Worm (Caenorhabditis elegans) whole organism, L1 larva: Measurements from ENCODE around the gene cyn-16.

ENCODE experiments used
- C16A3.4 ChIP-seq: fragments of 150-350 bp; optimal IDR thresholded peaks from 2 replicates; lab custom pipeline; 2014; ENCODE audit warnings: missing biosample characterization, missing genetic modification characterization
- C34B4.2 ChIP-seq: sonication (generic microtip); optimal IDR thresholded peaks from 2 replicates; lab custom pipeline; 2017; ENCODE audit warnings: mild to moderate bottlenecking, missing genetic modification characterization, missing compliant biosample characterization
- F16B12.6 ChIP-seq: fragments of 150-350 bp; optimal IDR thresholded peaks from 2 replicates; lab custom pipeline; 2014; ENCODE audit warnings: missing biosample characterization, missing genetic modification characterization
- aha-1 ChIP-seq: fragments of 150-350 bp; optimal IDR thresholded peaks from 2 replicates; lab custom pipeline; 2014; ENCODE audit warnings: missing biosample characterization, missing genetic modification characterization
- aly-2 ChIP-seq: fragments of 150-350 bp; optimal IDR thresholded peaks from 2 replicates; lab custom pipeline; 2014; ENCODE audit warnings: missing biosample characterization, missing genetic modification characterization
- ceh-88 ChIP-seq: fragments of 200-800 bp; sonication (Bioruptor generic); IDR thresholded peaks from 2 replicates; pipeline ENCODE4 v1.3.6; 2022; ENCODE audit warnings: missing genetic modification characterization, missing compliant biosample characterization
- ces-1 ChIP-seq: fragments of 150-350 bp; optimal IDR thresholded peaks from 2 replicates; lab custom pipeline; 2014; ENCODE audit warnings: missing biosample characterization, missing genetic modification reagents, missing genetic modification characterization
- efl-1 ChIP-seq, 4 experiments: fragments of 150-350 bp; optimal IDR thresholded peaks in 3 of 4; peaks in 1 of 4; 1 replicate in 1 of 4; 2 replicates in 3 of 4; lab custom pipeline; 2014; ENCODE audit warnings: missing biosample characterization in 2 of 4, missing genetic modification characterization in 2 of 4, missing genetic modification reagents in 2 of 4
- ets-5 ChIP-seq: fragments of 200-800 bp; sonication (Bioruptor generic); IDR thresholded peaks from 2 replicates; pipeline ENCODE4 v1.3.6; 2022; ENCODE audit warnings: missing genetic modification characterization, missing compliant biosample characterization
- fkh-8 ChIP-seq: sonication (generic microtip); optimal IDR thresholded peaks from 2 replicates; lab custom pipeline; 2016; ENCODE audit warnings: mild to moderate bottlenecking, missing genetic modification characterization, missing compliant biosample characterization
- fos-1 ChIP-seq: fragments of 150-350 bp; optimal IDR thresholded peaks from 2 replicates; lab custom pipeline; 2014; ENCODE audit warnings: missing biosample characterization, missing genetic modification characterization
- grh-1 ChIP-seq: fragments of 200-800 bp; sonication (Bioruptor generic); IDR thresholded peaks from 2 replicates; pipeline ENCODE4 v1.3.6; 2022; ENCODE audit warnings: missing genetic modification reagents, missing genetic modification characterization, missing compliant biosample characterization
- hlh-4 ChIP-seq: sonication (generic microtip); optimal IDR thresholded peaks from 2 replicates; lab custom pipeline; 2016; ENCODE audit warnings: mild to moderate bottlenecking, missing genetic modification characterization, missing compliant biosample characterization
- hpl-2 ChIP-seq: fragments of 150-350 bp; optimal IDR thresholded peaks from 2 replicates; lab custom pipeline; 2014; ENCODE audit warnings: missing biosample characterization, missing genetic modification reagents, missing genetic modification characterization
- irx-1 ChIP-seq: sonication (generic microtip); optimal IDR thresholded peaks from 2 replicates; lab custom pipeline; 2016; ENCODE audit warnings: missing genetic modification characterization, missing compliant biosample characterization
- lin-15B ChIP-seq: fragments of 150-350 bp; sonication (generic microtip); optimal IDR thresholded peaks from 3 replicates; lab custom pipeline; 2014; ENCODE audit warnings: missing biosample characterization, missing genetic modification characterization
- lsy-2 ChIP-seq, 2 experiments: fragments of 150-350 bp; optimal IDR thresholded peaks; 2 replicates each; lab custom pipeline; 2014; ENCODE audit warnings: missing biosample characterization in 2 of 2, missing genetic modification characterization in 2 of 2
- mdl-1 ChIP-seq, 2 experiments: fragments of 150-350 bp; optimal IDR thresholded peaks; 2 replicates each; lab custom pipeline; 2014 to 2017; ENCODE audit warnings: missing biosample characterization in 2 of 2, missing genetic modification characterization in 2 of 2, inconsistent platforms in 1 of 2
- nhr-12 ChIP-seq: sonication (generic microtip); optimal IDR thresholded peaks from 2 replicates; lab custom pipeline; 2017; ENCODE audit warnings: missing biosample characterization, missing genetic modification characterization
- nhr-19 ChIP-seq: fragments of 200-800 bp; sonication (Bioruptor generic); conservative IDR thresholded peaks from 2 replicates; pipeline ENCODE4 v1.3.6; 2022; ENCODE audit warnings: missing genetic modification characterization, missing compliant biosample characterization
- nhr-47 ChIP-seq: sonication (generic microtip); optimal IDR thresholded peaks from 2 replicates; lab custom pipeline; 2016; ENCODE audit warnings: mild to moderate bottlenecking, missing genetic modification characterization, moderate library complexity, missing compliant biosample characterization
- nhr-85 ChIP-seq: sonication (generic microtip); peaks from one replicate; lab custom pipeline; 2016; ENCODE audit warnings: missing genetic modification characterization, inconsistent platforms, missing compliant biosample characterization
- pag-3 ChIP-seq: sonication (generic microtip); optimal IDR thresholded peaks from 2 replicates; lab custom pipeline; 2017; ENCODE audit warnings: missing genetic modification characterization, mild to moderate bottlenecking, missing compliant biosample characterization, antibody characterized with exemption, borderline replicate concordance; ENCODE audit not compliant: insufficient read depth
- pqm-1 ChIP-seq: sonication (generic microtip); optimal IDR thresholded peaks from 3 replicates; lab custom pipeline; 2017; ENCODE audit warnings: missing biosample characterization, missing genetic modification characterization
- rnt-1 ChIP-seq: sonication (generic microtip); optimal IDR thresholded peaks from 2 replicates; lab custom pipeline; 2016; ENCODE audit warnings: mild to moderate bottlenecking, missing genetic modification characterization, moderate library complexity, missing compliant biosample characterization
- tlp-1 ChIP-seq: fragments of 150-350 bp; optimal IDR thresholded peaks from 2 replicates; lab custom pipeline; 2014; ENCODE audit warnings: missing biosample characterization, missing genetic modification characterization
- unc-130 ChIP-seq: fragments of 150-350 bp; optimal IDR thresholded peaks from 2 replicates; lab custom pipeline; 2017; ENCODE audit warnings: missing biosample characterization, missing genetic modification characterization, inconsistent platforms
- xbp-1 ChIP-seq: sonication (generic microtip); optimal IDR thresholded peaks from 2 replicates; lab custom pipeline; 2016; ENCODE audit warnings: missing genetic modification characterization, missing compliant biosample characterization
- ztf-4 ChIP-seq: fragments of 150-350 bp; optimal IDR thresholded peaks from 2 replicates; lab custom pipeline; 2014; ENCODE audit warnings: missing biosample characterization, missing genetic modification characterization

cyn-16 gene

ce11 chrII:11979449-11980095 is 57.0 kb downstream of the cyn-16 start, which contains the start of the genes ash-2 and Y17G7B.20 (continued):
- TF ChIP-seq ces-1 (GFP tag; lab: Kevin White, UChicago), result no peak
- no peak for TF ChIP-seq aha-1 (tag; lab: Kevin White, UChicago)
- TF ChIP-seq hlh-4 (tag; lab: Kevin White, UChicago), result no peak
- no peak for TF ChIP-seq C34B4.2
- TF ChIP-seq fos-1 (tag; lab: Kevin White, UChicago), result no peak
- no peak for TF ChIP-seq ets-5 (GFP tag; lab: Robert Waterston, UW)
- TF ChIP-seq nhr-12 (tag; lab: Kevin White, UChicago), result no peak
- no peak for TF ChIP-seq ztf-4 (tag; lab: Kevin White, UChicago)
- TF ChIP-seq unc-130 (tag; lab: Kevin White, UChicago), result peak; percentile 16
- TF ChIP-seq nhr-47 (tag; lab: Kevin White, UChicago), result no peak
- TF ChIP-seq C16A3.4, result no peak
- no peak for TF ChIP-seq F16B12.6
- no peak for TF ChIP-seq pqm-1
- no peak for TF ChIP-seq nhr-19 (GFP tag; lab: Robert Waterston, UW)
- no peak for TF ChIP-seq mdl-1 (tag; optimal IDR thresholded peaks at IDR 0.05; lab: Kevin White, UChicago)
- no peak for TF ChIP-seq ceh-88 (GFP tag; lab: Robert Waterston, UW)
- no peak for TF ChIP-seq pag-3 (tag; lab: Kevin White, UChicago)
- 0 out of 2 replicates have a peak, but pooled peaks have one; percentile 19 for TF ChIP-seq grh-1 (GFP tag; lab: Robert Waterston, UW)
- TF ChIP-seq hpl-2 (GFP tag; lab: Kevin White, UChicago), result no peak
- no peak for TF ChIP-seq lin-15B
- no peak for TF ChIP-seq xbp-1
- TF ChIP-seq efl-1 (optimal IDR thresholded peaks at IDR 0.05; lab: Kevin White, UChicago), result peak in 1 of 2 experiments; percentile 42
- peak in 1 of 2 experiments; percentile 47 for TF ChIP-seq efl-1 (GFP tag; optimal IDR thresholded peaks at IDR 0.05 in 1 of 2; lab: Kevin White, UChicago)
- peak; percentile 46 for TF ChIP-seq rnt-1 (tag; lab: Kevin White, UChicago)
- TF ChIP-seq tlp-1 (tag; lab: Kevin White, UChicago), result no peak
- TF ChIP-seq aly-2, result no peak

DNA sequence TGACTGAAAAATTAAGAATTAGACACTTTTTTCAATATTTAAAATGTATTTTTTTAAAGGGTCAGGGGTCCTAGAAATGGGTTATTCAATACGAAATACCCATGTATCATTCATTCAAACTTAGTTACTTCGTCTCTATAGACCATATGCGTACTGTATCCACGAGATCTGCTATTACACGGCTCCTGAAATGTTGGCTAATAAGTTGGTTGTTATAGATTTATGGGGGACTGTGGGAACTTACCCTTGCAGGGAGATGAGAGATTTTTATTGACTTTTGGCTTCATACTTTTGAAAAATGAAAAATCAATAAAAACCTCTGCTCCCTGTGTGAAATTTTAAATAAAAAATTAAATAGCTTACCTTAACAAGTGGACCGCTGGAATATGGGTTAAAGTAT is 57.6 kb downstream of the cyn-16 start:
- peak; percentile 63 for TF ChIP-seq nhr-85 (tag; lab: Kevin White, UChicago)
- no peak for TF ChIP-seq efl-1 (optimal IDR thresholded peaks at IDR 0.05; lab: Kevin White, UChicago)
- peak in 1 of 2 experiments; percentile 77 for TF ChIP-seq efl-1 (GFP tag; optimal IDR thresholded peaks at IDR 0.05 in 1 of 2; lab: Kevin White, UChicago)
- no peak for TF ChIP-seq lsy-2 (tag; optimal IDR thresholded peaks at IDR 0.05; lab: Kevin White, UChicago)

DNA sequence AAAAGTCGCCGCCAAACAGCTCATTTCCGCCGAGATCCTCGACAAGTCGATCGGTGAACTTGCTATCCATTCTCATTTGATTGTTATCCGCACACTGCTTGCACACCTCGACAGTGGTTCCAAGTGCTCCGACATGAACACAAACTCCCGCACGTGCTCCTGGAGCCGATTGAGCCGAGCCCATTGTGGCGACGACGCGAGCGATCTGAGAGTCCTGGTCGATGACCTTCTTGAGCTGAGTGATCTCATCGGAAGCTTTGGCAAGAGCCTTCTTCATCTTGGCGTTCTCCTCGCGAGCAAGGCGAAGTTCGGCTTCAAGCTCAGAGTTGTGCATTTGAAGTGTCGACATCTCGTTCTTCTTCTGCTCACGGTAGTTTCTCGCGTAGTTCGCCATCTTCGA is 58.1 kb downstream of the cyn-16 start:
- TF ChIP-seq irx-1 (tag; lab: Kevin White, UChicago) (no peak), fkh-8 (tag; lab: Kevin White, UChicago) (no peak), efl-1 (optimal IDR thresholded peaks at IDR 0.05; lab: Kevin White, UChicago) (no peak), efl-1 (GFP tag; optimal IDR thresholded peaks at IDR 0.05 in 1 of 2; lab: Kevin White, UChicago) (peak in 1 of 2 experiments; percentile 9)
- TF ChIP-seq, all 84 proteins: peak for 1
